Fruit fly (Drosophila melanogaster) whole organism, prepupa: Measurements from ENCODE around the gene Tm2.
A peak's percentile ranks its signal among the peaks of the same experiment; 100 is the strongest.

Experiments used
- Blimp-1 ChIP-seq: fragments of 200-800 bp; sonication (Bioruptor generic); optimal IDR thresholded peaks from 3 replicates; lab custom pipeline; 2017; ENCODE audit warnings: missing biosample characterization, missing genetic modification characterization, mild to moderate bottlenecking, moderate library complexity, missing genetic modification reagents
- CG10631 ChIP-seq: fragments of 200-800 bp; sonication (Bioruptor generic); optimal IDR thresholded peaks from 2 replicates; lab custom pipeline; 2016; ENCODE audit warnings: missing biosample characterization, missing genetic modification characterization
- CG10669 ChIP-seq: fragments of 200-800 bp; sonication (Bioruptor generic); optimal IDR thresholded peaks from 3 replicates; lab custom pipeline; 2018; ENCODE audit warnings: missing biosample characterization, mild to moderate bottlenecking, missing genetic modification characterization, moderate library complexity
- CG11762 ChIP-seq: fragments of 200-800 bp; sonication (Bioruptor generic); optimal IDR thresholded peaks from 3 replicates; lab custom pipeline; 2016; ENCODE audit warnings: missing biosample characterization, missing genetic modification characterization; ENCODE audit not compliant: insufficient read depth
- CG1621 ChIP-seq: fragments of 200-800 bp; sonication (Bioruptor generic); optimal IDR thresholded peaks from 3 replicates; lab custom pipeline; 2018; ENCODE audit warnings: missing biosample characterization, mild to moderate bottlenecking, missing genetic modification characterization
- CG31627 ChIP-seq: fragments of 200-800 bp; sonication (Bioruptor generic); optimal IDR thresholded peaks from 3 replicates; lab custom pipeline; 2016; ENCODE audit warnings: missing biosample characterization, missing genetic modification characterization
- CG32006 ChIP-seq: fragments of 200-800 bp; sonication (Bioruptor generic); optimal IDR thresholded peaks from 3 replicates; lab custom pipeline; 2017; ENCODE audit warnings: missing biosample characterization, mild to moderate bottlenecking, missing genetic modification characterization
- CG3919 ChIP-seq: fragments of 200-800 bp; sonication (Bioruptor generic); optimal IDR thresholded peaks from 3 replicates; lab custom pipeline; 2016; ENCODE audit warnings: missing biosample characterization, missing genetic modification characterization
- CG6276 ChIP-seq: fragments of 200-800 bp; sonication (Bioruptor generic); optimal IDR thresholded peaks from 2 replicates; lab custom pipeline; 2017; ENCODE audit warnings: missing biosample characterization, mild to moderate bottlenecking, missing genetic modification characterization
- CG6854 ChIP-seq: fragments of 200-800 bp; sonication (Bioruptor generic); optimal IDR thresholded peaks from 2 replicates; lab custom pipeline; 2017; ENCODE audit warnings: missing biosample characterization, mild to moderate bottlenecking, missing genetic modification characterization
- CG7368 ChIP-seq: fragments of 200-800 bp; sonication (Bioruptor generic); optimal IDR thresholded peaks from 3 replicates; lab custom pipeline; 2016; ENCODE audit warnings: missing biosample characterization, missing genetic modification characterization
- CG8632 ChIP-seq: fragments of 200-800 bp; sonication (Bioruptor generic); optimal IDR thresholded peaks from 3 replicates; lab custom pipeline; 2016; ENCODE audit warnings: missing biosample characterization, missing genetic modification characterization
- CG9139 ChIP-seq: fragments of 200-800 bp; sonication (Bioruptor generic); optimal IDR thresholded peaks from 3 replicates; lab custom pipeline; 2017; ENCODE audit warnings: missing biosample characterization, mild to moderate bottlenecking, missing genetic modification characterization
- Eip75B ChIP-seq: fragments of 200-800 bp; sonication (Bioruptor generic); optimal IDR thresholded peaks from 3 replicates; lab custom pipeline; 2016; ENCODE audit warnings: missing biosample characterization, missing genetic modification characterization
- Eip78C ChIP-seq: fragments of 200-800 bp; sonication (Bioruptor generic); peaks from one replicate; lab custom pipeline; 2016; ENCODE audit warnings: missing biosample characterization, missing genetic modification characterization
- Eip93F ChIP-seq: fragments of 200-800 bp; sonication (Bioruptor generic); optimal IDR thresholded peaks from 2 replicates; lab custom pipeline; 2016; ENCODE audit warnings: missing biosample characterization, mild to moderate bottlenecking, missing genetic modification characterization
- Hr4 ChIP-seq: fragments of 200-800 bp; sonication (Bioruptor generic); optimal IDR thresholded peaks from 3 replicates; lab custom pipeline; 2016; ENCODE audit warnings: missing biosample characterization, missing genetic modification characterization
- OdsH ChIP-seq: fragments of 200-800 bp; sonication (Bioruptor generic); optimal IDR thresholded peaks from 3 replicates; lab custom pipeline; 2016; ENCODE audit warnings: missing biosample characterization, missing genetic modification characterization
- Smox ChIP-seq: fragments of 200-800 bp; sonication (Bioruptor generic); optimal IDR thresholded peaks from 3 replicates; lab custom pipeline; 2016; ENCODE audit warnings: missing biosample characterization, missing genetic modification characterization
- Sox102F ChIP-seq: fragments of 200-800 bp; sonication (Bioruptor generic); optimal IDR thresholded peaks from 2 replicates; lab custom pipeline; 2016; ENCODE audit warnings: missing biosample characterization, mild to moderate bottlenecking, missing genetic modification characterization
- Sox14 ChIP-seq: fragments of 200-800 bp; sonication (Bioruptor generic); optimal IDR thresholded peaks from 3 replicates; lab custom pipeline; 2016; ENCODE audit warnings: missing biosample characterization, missing genetic modification characterization
- Sox15 ChIP-seq: fragments of 200-800 bp; sonication (Bioruptor generic); optimal IDR thresholded peaks from 3 replicates; lab custom pipeline; 2016; ENCODE audit warnings: missing biosample characterization, missing genetic modification characterization
- eg ChIP-seq: fragments of 200-800 bp; sonication (Bioruptor generic); IDR thresholded peaks from 3 replicates; pipeline ENCODE4 v1.3.6; 2022; ENCODE audit warnings: missing biosample characterization, missing genetic modification characterization
- esn ChIP-seq: fragments of 200-800 bp; sonication (Bioruptor generic); optimal IDR thresholded peaks from 2 replicates; lab custom pipeline; 2016; ENCODE audit warnings: missing biosample characterization, mild to moderate bottlenecking, missing genetic modification characterization, moderate library complexity
- fkh ChIP-seq: fragments of 200-800 bp; sonication (Bioruptor generic); optimal IDR thresholded peaks from 3 replicates; lab custom pipeline; 2017; ENCODE audit warnings: missing biosample characterization, mild to moderate bottlenecking, missing genetic modification characterization, moderate library complexity
- lz ChIP-seq: fragments of 200-800 bp; sonication (Bioruptor generic); optimal IDR thresholded peaks from 3 replicates; lab custom pipeline; 2016; ENCODE audit warnings: missing biosample characterization, missing genetic modification characterization
- spab ChIP-seq: fragments of 200-800 bp; sonication (Bioruptor generic); optimal IDR thresholded peaks from 2 replicates; lab custom pipeline; 2017; ENCODE audit warnings: missing biosample characterization, mild to moderate bottlenecking, missing genetic modification characterization, missing genetic modification reagents
- svp ChIP-seq: fragments of 200-800 bp; sonication (Bioruptor generic); peaks from one replicate; lab custom pipeline; 2016; ENCODE audit warnings: missing biosample characterization, missing genetic modification characterization

Gene Tm2

DNA sequence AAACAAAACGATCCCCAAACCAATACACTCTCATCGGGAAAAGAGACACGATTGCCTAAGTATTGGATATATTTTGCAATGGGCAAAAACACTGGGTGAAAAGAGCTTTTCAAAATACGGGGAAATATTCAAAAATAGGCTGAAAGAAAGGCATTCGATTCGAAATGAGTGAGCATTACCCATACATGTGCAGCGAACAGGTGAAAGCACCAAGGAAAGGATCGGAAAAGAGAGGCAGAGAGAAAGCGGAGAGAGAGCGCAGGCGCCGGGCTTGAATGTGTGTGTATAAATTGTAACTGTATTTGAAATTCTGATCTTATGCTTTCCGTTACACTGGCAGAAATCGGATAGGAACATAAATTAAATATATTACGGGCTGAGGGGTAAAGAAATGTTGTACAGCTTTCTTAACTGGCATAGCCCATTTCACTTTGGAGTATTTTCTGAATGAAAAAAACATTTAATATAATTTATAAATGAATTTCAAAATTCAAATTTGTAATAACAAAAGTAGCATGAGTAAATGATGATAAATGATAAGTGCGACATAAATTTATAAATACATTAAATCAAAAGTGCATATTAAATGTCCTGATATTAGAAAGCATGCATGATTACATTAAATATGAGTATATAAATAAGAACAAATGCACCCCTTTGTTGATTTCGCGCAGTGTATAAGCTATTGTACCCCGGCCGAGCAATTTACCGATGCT, 29.2 kb upstream of the Tm2 start (continued):
- peak; percentile 78 for TF ChIP-seq Sox102F (GFP tag; lab: Kevin White, UChicago)
- no peak for TF ChIP-seq CG10669
- peak; percentile 73 for TF ChIP-seq Smox
- peak; percentile 58 for TF ChIP-seq Eip75B
- peak; percentile 27 for TF ChIP-seq CG7368
- TF ChIP-seq Sox15 (GFP tag; lab: Kevin White, UChicago): peak; percentile 47
- TF ChIP-seq CG6276 (GFP tag; lab: Kevin White, UChicago): peak; percentile 67
- peak; percentile 67 for TF ChIP-seq Hr4 (GFP tag; lab: Kevin White, UChicago)
- peak; percentile 77 for TF ChIP-seq OdsH (GFP tag; lab: Kevin White, UChicago)
- TF ChIP-seq CG6854: peak; percentile 11
- peak; percentile 76 for TF ChIP-seq lz
- TF ChIP-seq eg (GFP tag; lab: Robert Waterston, UW): peak; percentile 33; the same call in 1 of the 3 replicates
- TF ChIP-seq CG9139 (GFP tag; lab: Kevin White, UChicago): no peak
- TF ChIP-seq CG32006 (GFP tag; lab: Kevin White, UChicago): peak; percentile 78
- peak; percentile 87 for TF ChIP-seq esn (GFP tag; lab: Kevin White, UChicago)

dm6 chr3R:15281335-15281963, 28.5 kb upstream of the Tm2 start:
- TF ChIP-seq Blimp-1 (no peak), CG8632 (GFP tag; lab: Kevin White, UChicago) (no peak), CG3919 (GFP tag; lab: Kevin White, UChicago) (no peak), Eip78C (GFP tag; lab: Kevin White, UChicago) (peak; percentile 44), Eip93F (GFP tag; lab: Kevin White, UChicago) (no peak), Sox14 (GFP tag; lab: Kevin White, UChicago) (no peak), CG6854 (no peak)
- TF ChIP-seq, all 60 proteins: peak for 1

dm6 chr3R:15282326-15282725, 27.7 kb upstream of the Tm2 start:
- no peak for TF ChIP-seq fkh (GFP tag; lab: Kevin White, UChicago)
- TF ChIP-seq spab (GFP tag; lab: Kevin White, UChicago): no peak
- TF ChIP-seq CG10631 (GFP tag; lab: Kevin White, UChicago): no peak
- TF ChIP-seq CG31627 (GFP tag; lab: Kevin White, UChicago): no peak
- TF ChIP-seq, all 60 proteins: peak for 0

- TF ChIP-seq Eip78C (GFP tag; lab: Kevin White, UChicago): peak; percentile 48
- TF ChIP-seq CG11762 (GFP tag; lab: Kevin White, UChicago): no peak
- TF ChIP-seq Eip93F (GFP tag; lab: Kevin White, UChicago): no peak
- TF ChIP-seq CG1621: no peak
- peak; percentile 62 for TF ChIP-seq svp
- no peak for TF ChIP-seq esn (GFP tag; lab: Kevin White, UChicago)
Measured at dm6 chr3R:15282982-15283809, 26.8 kb upstream of the Tm2 start.

DNA sequence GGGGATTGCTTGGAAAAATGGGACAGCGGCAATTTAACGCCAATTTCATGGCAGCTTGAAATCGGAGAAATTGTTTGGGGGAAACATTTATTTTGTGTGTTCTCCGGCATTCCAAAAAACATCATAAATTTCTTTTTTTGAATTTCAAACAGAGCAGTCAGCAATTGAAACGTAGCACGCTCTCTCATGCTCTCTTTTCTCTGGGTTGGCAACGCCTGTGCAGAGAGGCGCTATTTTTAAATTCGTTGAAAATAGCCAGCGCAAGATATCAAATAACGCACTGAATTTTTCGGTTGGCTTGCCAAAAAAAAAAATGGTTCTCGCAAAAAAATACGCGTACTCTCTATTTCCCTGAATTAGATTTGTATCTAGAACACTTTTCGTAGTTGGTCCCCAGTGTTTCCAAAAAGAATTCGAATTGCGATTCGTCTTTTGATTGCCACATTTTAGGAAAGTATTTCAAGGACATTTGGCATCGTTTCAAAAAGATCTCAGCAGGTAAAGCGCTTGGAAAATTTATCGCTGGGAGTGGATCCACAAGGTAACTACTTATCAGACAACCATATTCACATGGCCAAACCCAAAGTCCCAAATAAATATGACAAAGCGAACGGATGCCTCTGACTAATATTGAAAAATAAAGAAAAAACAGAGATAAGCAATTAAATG, 23.8 kb upstream of the Tm2 start:
- TF ChIP-seq CG10669: peak; percentile 40
- no peak for TF ChIP-seq CG6854
